Fruit fly (Drosophila melanogaster) whole organism, prepupa: ENCODE measurements around the gene CG13003.

ENCODE experiments used
- Blimp-1 ChIP-seq: fragments of 200-800 bp; sonication (Bioruptor generic); optimal IDR thresholded peaks from 3 replicates; lab custom pipeline; 2017; ENCODE audit warnings: missing biosample characterization, missing genetic modification characterization, mild to moderate bottlenecking, moderate library complexity, missing genetic modification reagents
- CG10669 ChIP-seq: fragments of 200-800 bp; sonication (Bioruptor generic); optimal IDR thresholded peaks from 3 replicates; lab custom pipeline; 2018; ENCODE audit warnings: missing biosample characterization, mild to moderate bottlenecking, missing genetic modification characterization, moderate library complexity
- CG11294 ChIP-seq: fragments of 200-800 bp; sonication (Bioruptor generic); IDR thresholded peaks from 2 replicates; pipeline ENCODE4 v1.3.6; 2022; ENCODE audit warnings: missing biosample characterization, missing genetic modification characterization
- CG11762 ChIP-seq: fragments of 200-800 bp; sonication (Bioruptor generic); optimal IDR thresholded peaks from 3 replicates; lab custom pipeline; 2016; ENCODE audit warnings: missing biosample characterization, missing genetic modification characterization; ENCODE audit not compliant: insufficient read depth
- CG15336 ChIP-seq: fragments of 200-800 bp; sonication (Bioruptor generic); IDR thresholded peaks from 2 replicates; pipeline ENCODE4 v1.3.6; 2022; ENCODE audit warnings: missing biosample characterization, missing genetic modification characterization
- CG1621 ChIP-seq: fragments of 200-800 bp; sonication (Bioruptor generic); optimal IDR thresholded peaks from 3 replicates; lab custom pipeline; 2018; ENCODE audit warnings: missing biosample characterization, mild to moderate bottlenecking, missing genetic modification characterization
- CG16779 ChIP-seq: fragments of 200-800 bp; sonication (Bioruptor generic); optimal IDR thresholded peaks from 3 replicates; lab custom pipeline; 2017; ENCODE audit warnings: missing biosample characterization, mild to moderate bottlenecking, missing genetic modification characterization
- CG3032 ChIP-seq: fragments of 200-800 bp; optimal IDR thresholded peaks from 2 replicates; lab custom pipeline; 2019; ENCODE audit warnings: missing biosample characterization, mild to moderate bottlenecking, missing genetic modification characterization, moderate library complexity
- CG31627 ChIP-seq: fragments of 200-800 bp; sonication (Bioruptor generic); optimal IDR thresholded peaks from 3 replicates; lab custom pipeline; 2016; ENCODE audit warnings: missing biosample characterization, missing genetic modification characterization
- CG32006 ChIP-seq: fragments of 200-800 bp; sonication (Bioruptor generic); optimal IDR thresholded peaks from 3 replicates; lab custom pipeline; 2017; ENCODE audit warnings: missing biosample characterization, mild to moderate bottlenecking, missing genetic modification characterization
- CG34406 ChIP-seq: fragments of 200-800 bp; sonication (Bioruptor generic); optimal IDR thresholded peaks from 3 replicates; lab custom pipeline; 2016; ENCODE audit warnings: missing biosample characterization, missing genetic modification characterization
- CG3919 ChIP-seq: fragments of 200-800 bp; sonication (Bioruptor generic); optimal IDR thresholded peaks from 3 replicates; lab custom pipeline; 2016; ENCODE audit warnings: missing biosample characterization, missing genetic modification characterization
- CG4318 ChIP-seq: fragments of 200-800 bp; sonication (Bioruptor generic); optimal IDR thresholded peaks from 3 replicates; lab custom pipeline; 2017; ENCODE audit warnings: missing biosample characterization, mild to moderate bottlenecking, missing genetic modification characterization
- CG6163 ChIP-seq: fragments of 200-800 bp; sonication (Bioruptor generic); IDR thresholded peaks from 3 replicates; pipeline ENCODE4 v1.3.6; 2022; ENCODE audit warnings: missing biosample characterization, missing genetic modification characterization
- CG6276 ChIP-seq: fragments of 200-800 bp; sonication (Bioruptor generic); optimal IDR thresholded peaks from 2 replicates; lab custom pipeline; 2017; ENCODE audit warnings: missing biosample characterization, mild to moderate bottlenecking, missing genetic modification characterization
- CG6792 ChIP-seq: fragments of 200-800 bp; sonication (Bioruptor generic); optimal IDR thresholded peaks from 3 replicates; lab custom pipeline; 2016; ENCODE audit warnings: missing biosample characterization, missing genetic modification characterization
- CG6808 ChIP-seq: fragments of 200-800 bp; sonication (Bioruptor generic); optimal IDR thresholded peaks from 3 replicates; lab custom pipeline; 2017; ENCODE audit warnings: missing biosample characterization, missing genetic modification characterization, mild to moderate bottlenecking, moderate library complexity, missing genetic modification reagents
- CG6854 ChIP-seq: fragments of 200-800 bp; sonication (Bioruptor generic); optimal IDR thresholded peaks from 2 replicates; lab custom pipeline; 2017; ENCODE audit warnings: missing biosample characterization, mild to moderate bottlenecking, missing genetic modification characterization
- CG8119 ChIP-seq: fragments of 200-800 bp; sonication (Bioruptor generic); IDR thresholded peaks from 3 replicates; pipeline ENCODE4 v1.3.6; 2022; ENCODE audit warnings: missing biosample characterization, missing genetic modification characterization
- CG8319 ChIP-seq: fragments of 200-800 bp; sonication (Bioruptor generic); optimal IDR thresholded peaks from 3 replicates; lab custom pipeline; 2016; ENCODE audit warnings: missing biosample characterization, missing genetic modification characterization
- CG8632 ChIP-seq: fragments of 200-800 bp; sonication (Bioruptor generic); optimal IDR thresholded peaks from 3 replicates; lab custom pipeline; 2016; ENCODE audit warnings: missing biosample characterization, missing genetic modification characterization
- CG9139 ChIP-seq: fragments of 200-800 bp; sonication (Bioruptor generic); optimal IDR thresholded peaks from 3 replicates; lab custom pipeline; 2017; ENCODE audit warnings: missing biosample characterization, mild to moderate bottlenecking, missing genetic modification characterization
- Eip75B ChIP-seq: fragments of 200-800 bp; sonication (Bioruptor generic); optimal IDR thresholded peaks from 3 replicates; lab custom pipeline; 2016; ENCODE audit warnings: missing biosample characterization, missing genetic modification characterization
- Eip78C ChIP-seq: fragments of 200-800 bp; sonication (Bioruptor generic); peaks from one replicate; lab custom pipeline; 2016; ENCODE audit warnings: missing biosample characterization, missing genetic modification characterization
- Eip93F ChIP-seq: fragments of 200-800 bp; sonication (Bioruptor generic); optimal IDR thresholded peaks from 2 replicates; lab custom pipeline; 2016; ENCODE audit warnings: missing biosample characterization, mild to moderate bottlenecking, missing genetic modification characterization
- Ets21C ChIP-seq: fragments of 200-800 bp; sonication (Bioruptor generic); optimal IDR thresholded peaks from 3 replicates; lab custom pipeline; 2016; ENCODE audit warnings: missing biosample characterization, missing genetic modification characterization
- Ets96B ChIP-seq: fragments of 200-800 bp; optimal IDR thresholded peaks from 2 replicates; lab custom pipeline; 2019; ENCODE audit warnings: missing biosample characterization, mild to moderate bottlenecking, missing genetic modification characterization, moderate library complexity
- Gug ChIP-seq: fragments of 200-800 bp; sonication (Bioruptor generic); IDR thresholded peaks from 2 replicates; pipeline ENCODE4 v1.3.6; 2022; ENCODE audit warnings: missing biosample characterization, missing genetic modification characterization
- Hr39 ChIP-seq: fragments of 200-800 bp; sonication (Bioruptor generic); optimal IDR thresholded peaks from 2 replicates; lab custom pipeline; 2016; ENCODE audit warnings: missing biosample characterization, missing genetic modification characterization
- Lpt ChIP-seq: fragments of 200-800 bp; sonication (Bioruptor generic); optimal IDR thresholded peaks from 3 replicates; lab custom pipeline; 2016; ENCODE audit warnings: missing biosample characterization, missing genetic modification characterization
- OdsH ChIP-seq: fragments of 200-800 bp; sonication (Bioruptor generic); optimal IDR thresholded peaks from 3 replicates; lab custom pipeline; 2016; ENCODE audit warnings: missing biosample characterization, missing genetic modification characterization
- Sox102F ChIP-seq: fragments of 200-800 bp; sonication (Bioruptor generic); optimal IDR thresholded peaks from 2 replicates; lab custom pipeline; 2016; ENCODE audit warnings: missing biosample characterization, mild to moderate bottlenecking, missing genetic modification characterization
- Sox14 ChIP-seq: fragments of 200-800 bp; sonication (Bioruptor generic); optimal IDR thresholded peaks from 3 replicates; lab custom pipeline; 2016; ENCODE audit warnings: missing biosample characterization, missing genetic modification characterization
- Sox15 ChIP-seq: fragments of 200-800 bp; sonication (Bioruptor generic); optimal IDR thresholded peaks from 3 replicates; lab custom pipeline; 2016; ENCODE audit warnings: missing biosample characterization, missing genetic modification characterization
- achi ChIP-seq: fragments of 200-800 bp; sonication (Bioruptor generic); optimal IDR thresholded peaks from 3 replicates; lab custom pipeline; 2016; ENCODE audit warnings: missing biosample characterization, missing genetic modification characterization
- acj6 ChIP-seq: fragments of 200-800 bp; sonication (Bioruptor generic); optimal IDR thresholded peaks from 3 replicates; lab custom pipeline; 2016; ENCODE audit warnings: missing biosample characterization, missing genetic modification characterization
- dac ChIP-seq: fragments of 200-800 bp; sonication (Bioruptor generic); optimal IDR thresholded peaks from 2 replicates; lab custom pipeline; 2017; ENCODE audit warnings: missing biosample characterization, mild to moderate bottlenecking, missing genetic modification characterization
- dsx ChIP-seq: fragments of 200-800 bp; optimal IDR thresholded peaks from 3 replicates; lab custom pipeline; 2019; ENCODE audit warnings: missing biosample characterization, mild to moderate bottlenecking, missing genetic modification characterization, moderate library complexity; ENCODE audit not compliant: poor library complexity, severe bottlenecking
- eg ChIP-seq: fragments of 200-800 bp; sonication (Bioruptor generic); IDR thresholded peaks from 3 replicates; pipeline ENCODE4 v1.3.6; 2022; ENCODE audit warnings: missing biosample characterization, missing genetic modification characterization
- esn ChIP-seq: fragments of 200-800 bp; sonication (Bioruptor generic); optimal IDR thresholded peaks from 2 replicates; lab custom pipeline; 2016; ENCODE audit warnings: missing biosample characterization, mild to moderate bottlenecking, missing genetic modification characterization, moderate library complexity
- fd59A ChIP-seq: fragments of 200-800 bp; sonication (Bioruptor generic); optimal IDR thresholded peaks from 2 replicates; lab custom pipeline; 2017; ENCODE audit warnings: missing biosample characterization, mild to moderate bottlenecking, missing genetic modification characterization, missing genetic modification reagents
- net ChIP-seq: fragments of 200-800 bp; sonication (Bioruptor generic); optimal IDR thresholded peaks from 3 replicates; lab custom pipeline; 2016; ENCODE audit warnings: missing biosample characterization, missing genetic modification characterization
- salr ChIP-seq, 2 experiments: fragments of 200-800 bp; sonication (Bioruptor generic); optimal IDR thresholded peaks; 3 replicates each; lab custom pipeline; 2016 to 2018; ENCODE audit warnings: missing biosample characterization in 2 of 2, missing genetic modification characterization in 2 of 2, mild to moderate bottlenecking in 1 of 2
- spab ChIP-seq: fragments of 200-800 bp; sonication (Bioruptor generic); optimal IDR thresholded peaks from 2 replicates; lab custom pipeline; 2017; ENCODE audit warnings: missing biosample characterization, mild to moderate bottlenecking, missing genetic modification characterization, missing genetic modification reagents
- ss ChIP-seq, 2 experiments: fragments of 200-800 bp; sonication (Bioruptor generic); optimal IDR thresholded peaks; 2 replicates in 1 of 2; 3 replicates in 1 of 2; lab custom pipeline; 2017 to 2018; ENCODE audit warnings: mild to moderate bottlenecking in 2 of 2, missing biosample characterization in 2 of 2, missing genetic modification characterization in 2 of 2, moderate library complexity in 1 of 2
- svp ChIP-seq: fragments of 200-800 bp; sonication (Bioruptor generic); peaks from one replicate; lab custom pipeline; 2016; ENCODE audit warnings: missing biosample characterization, missing genetic modification characterization
- topi ChIP-seq: fragments of 200-800 bp; sonication (Bioruptor generic); optimal IDR thresholded peaks from 3 replicates; lab custom pipeline; 2016; ENCODE audit warnings: missing biosample characterization, missing genetic modification characterization

CG13003 gene

dm6 chrX:16835304-16835703, 41.0 kb downstream of the CG13003 start, which contains the start of the genes CG13004 and CG46306 (continued):
- no peak for TF ChIP-seq CG6808
- no peak for TF ChIP-seq acj6 (GFP tag; lab: Kevin White, UChicago)
- TF ChIP-seq fd59A (GFP tag; lab: Kevin White, UChicago) = no peak
- no peak for TF ChIP-seq CG32006
- no peak for TF ChIP-seq Eip75B (GFP tag; lab: Kevin White, UChicago)
- TF ChIP-seq Ets96B (tag; lab: Kevin White, UChicago) = no peak
- no peak for TF ChIP-seq CG11762 (GFP tag; lab: Kevin White, UChicago)
- no peak for TF ChIP-seq CG11294 (GFP tag; lab: Robert Waterston, UW)
- TF ChIP-seq spab (GFP tag; lab: Kevin White, UChicago) = no peak
- no peak for TF ChIP-seq Lpt
- no peak for TF ChIP-seq CG3032 (tag; lab: Kevin White, UChicago)
- no peak for TF ChIP-seq Sox102F
- TF ChIP-seq Eip78C (GFP tag; lab: Kevin White, UChicago) = no peak
- TF ChIP-seq topi (GFP tag; lab: Kevin White, UChicago) = no peak

DNA sequence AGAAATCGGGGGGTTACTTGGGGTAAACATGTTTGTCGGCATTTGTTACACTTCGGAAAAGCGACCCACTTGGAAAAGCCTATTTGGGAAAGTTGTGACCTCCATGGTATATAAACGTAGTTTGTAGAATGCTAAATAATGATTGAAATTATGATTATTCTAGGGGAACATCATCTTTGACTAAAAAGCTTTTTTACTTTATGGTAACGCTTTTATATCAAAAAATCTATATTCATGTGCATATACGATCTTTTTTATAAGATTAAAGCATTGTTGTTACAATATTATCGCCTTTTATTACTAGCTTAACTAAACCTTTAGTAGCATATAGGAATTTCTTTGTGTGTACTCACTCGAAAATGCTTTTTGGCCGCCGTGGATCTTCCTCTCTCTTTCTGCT, 42.1 kb downstream of the CG13003 start:
- TF ChIP-seq Sox102F (peak; percentile 48), Hr39 (GFP tag; lab: Kevin White, UChicago) (peak; percentile 49), Gug (GFP tag; lab: Robert Waterston, UW) (peak; percentile 74), CG3919 (GFP tag; lab: Kevin White, UChicago) (peak; percentile 52), achi (GFP tag; lab: Kevin White, UChicago) (peak; percentile 74), Eip78C (GFP tag; lab: Kevin White, UChicago) (peak; percentile 94), net (GFP tag; lab: Kevin White, UChicago) (peak; percentile 62), OdsH (GFP tag; lab: Kevin White, UChicago) (peak; percentile 73), Eip93F (GFP tag; lab: Kevin White, UChicago) (no peak), acj6 (GFP tag; lab: Kevin White, UChicago) (peak; percentile 70), CG11294 (GFP tag; lab: Robert Waterston, UW) (peak; percentile 28; the same call in 1 of the 2 replicates), CG8632 (GFP tag; lab: Kevin White, UChicago) (peak; percentile 10), Lpt (peak; percentile 86), Sox14 (GFP tag; lab: Kevin White, UChicago) (peak; percentile 69), CG16779 (tag; lab: Kevin White, UChicago) (peak; percentile 70), CG15336 (GFP tag; lab: Robert Waterston, UW) (peak; percentile 84; the same call in 1 of the 2 replicates), Ets21C (GFP tag; lab: Kevin White, UChicago) (peak; percentile 12), spab (GFP tag; lab: Kevin White, UChicago) (no peak), CG8119 (GFP tag; lab: Robert Waterston, UW) (peak; percentile 88), CG6854 (GFP tag; lab: Kevin White, UChicago) (no peak), dac (GFP tag; lab: Kevin White, UChicago) (peak; percentile 71), CG34406 (peak; percentile 16), CG6808 (no peak), fd59A (GFP tag; lab: Kevin White, UChicago) (peak; percentile 8), CG3032 (tag; lab: Kevin White, UChicago) (peak; percentile 64), Eip75B (GFP tag; lab: Kevin White, UChicago) (peak; percentile 76), CG1621 (no peak), salr (GFP tag; optimal IDR thresholded peaks at IDR 0.05; lab: Kevin White, UChicago) (peak in 1 of 2 experiments; percentile 77), eg (GFP tag; lab: Robert Waterston, UW) (peak; percentile 58; the same call in 2 of the 3 replicates), svp (peak; percentile 73), CG9139 (no peak), CG4318 (GFP tag; lab: Kevin White, UChicago) (peak; percentile 77), CG8319 (GFP tag; lab: Kevin White, UChicago) (no peak), CG11762 (GFP tag; lab: Kevin White, UChicago) (no peak), Sox15 (GFP tag; lab: Kevin White, UChicago) (no peak), ss (GFP tag; optimal IDR thresholded peaks at IDR 0.05; lab: Kevin White, UChicago) (no peak), CG31627 (peak; percentile 36), esn (GFP tag; lab: Kevin White, UChicago) (peak; percentile 65), CG10669 (GFP tag; lab: Kevin White, UChicago) (no peak), CG6276 (GFP tag; lab: Kevin White, UChicago) (peak; percentile 72), dsx (peak; percentile 46), Blimp-1 (no peak), CG6163 (GFP tag; lab: Robert Waterston, UW) (peak; percentile 28; the same call in 1 of the 3 replicates), CG6792 (GFP tag; lab: Kevin White, UChicago) (peak; percentile 63), Ets96B (tag; lab: Kevin White, UChicago) (peak; percentile 18)
